Worm (Caenorhabditis elegans) whole organism, midembryonic: ENCODE measurements around the gene F54D5.23.

Experiments used
- T22C8.4 ChIP-seq: fragments of 200-800 bp; sonication (Bioruptor generic); IDR thresholded peaks from 2 replicates; pipeline ENCODE4 v1.3.6; 2022; ENCODE audit warnings: missing genetic modification characterization, missing compliant biosample characterization
- cog-1 ChIP-seq: sonication (generic microtip); optimal IDR thresholded peaks from 2 replicates; lab custom pipeline; 2016; ENCODE audit warnings: missing genetic modification characterization, missing compliant biosample characterization
- flt-1 ChIP-seq: fragments of 200-800 bp; sonication (Bioruptor generic); IDR thresholded peaks from 2 replicates; pipeline ENCODE4 v1.3.6; 2022; ENCODE audit warnings: missing genetic modification characterization, missing compliant biosample characterization
- klf-2 ChIP-seq: fragments of 200-800 bp; sonication (Bioruptor generic); conservative IDR thresholded peaks from 2 replicates; pipeline ENCODE4 v1.3.6; 2022; ENCODE audit warnings: missing genetic modification reagents, missing genetic modification characterization, missing compliant biosample characterization
- med-1 ChIP-seq: sonication (generic microtip); optimal IDR thresholded peaks from 2 replicates; lab custom pipeline; 2017; ENCODE audit warnings: missing genetic modification characterization, mild to moderate bottlenecking, missing compliant biosample characterization, antibody characterized with exemption, missing genetic modification reagents; ENCODE audit not compliant: insufficient read depth
- tab-1 ChIP-seq: fragments of 200-800 bp; sonication (Bioruptor generic); IDR thresholded peaks from 2 replicates; pipeline ENCODE4 v1.3.6; 2022; ENCODE audit warnings: missing genetic modification characterization, missing compliant biosample characterization
- ztf-23 ChIP-seq: fragments of 200-800 bp; sonication (Bioruptor generic); IDR thresholded peaks from 2 replicates; pipeline ENCODE4 v1.3.6; 2022; ENCODE audit warnings: missing genetic modification reagents, missing genetic modification characterization, missing compliant biosample characterization

DNA sequence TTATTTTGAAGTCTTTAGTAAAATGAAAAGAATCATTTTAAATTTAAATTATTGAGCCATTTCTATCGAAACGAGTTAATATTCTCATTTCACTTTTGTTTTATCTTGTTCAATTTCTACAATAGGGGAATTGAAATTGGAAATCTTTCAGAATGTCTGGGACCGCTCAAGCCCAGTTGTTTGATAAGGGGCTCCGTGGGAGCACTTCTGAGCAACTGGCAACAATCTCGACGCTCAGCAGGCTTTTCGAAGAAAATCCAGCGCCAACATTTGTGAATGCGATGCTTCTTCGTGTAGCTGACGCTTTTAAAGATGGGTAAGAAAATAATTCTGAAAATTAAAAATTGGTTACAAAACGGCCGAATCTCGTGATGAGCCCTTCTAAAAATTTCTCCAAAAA lies 13.6 kb upstream of the F54D5.23 start, which contains the start of gene ints-7:
- no peak for TF ChIP-seq med-1
- no peak for TF ChIP-seq tab-1 (GFP tag; lab: Robert Waterston, UW)
- TF ChIP-seq T22C8.4 (GFP tag; lab: Robert Waterston, UW), result no peak
- TF ChIP-seq cog-1 (tag; lab: Kevin White, UChicago), result no peak
- no peak for TF ChIP-seq klf-2
- no peak for TF ChIP-seq flt-1 (GFP tag; lab: Robert Waterston, UW)
- no peak for TF ChIP-seq ztf-23 (GFP tag; lab: Robert Waterston, UW)
